Fruit fly (Drosophila melanogaster) whole organism, wandering third instar larva: Measurements from ENCODE around the gene CG17597.
A peak's percentile ranks its signal among the peaks of the same experiment; 100 is the strongest.

Experiments used
- Abd-B ChIP-seq: fragments of >200 bp; optimal IDR thresholded peaks from 2 replicates; lab custom pipeline; 2017; ENCODE audit warnings: missing biosample characterization, missing genetic modification characterization
- CG9705 ChIP-seq: fragments of 200-800 bp; sonication (Bioruptor generic); optimal IDR thresholded peaks from 2 replicates; lab custom pipeline; 2018; ENCODE audit warnings: missing biosample characterization, mild to moderate bottlenecking, missing genetic modification characterization
- Dfd ChIP-seq: fragments of >200 bp; optimal IDR thresholded peaks from 2 replicates; lab custom pipeline; 2017; ENCODE audit warnings: missing biosample characterization, missing genetic modification characterization
- GATAd ChIP-seq: sonication (Bioruptor generic); optimal IDR thresholded peaks from 2 replicates; lab custom pipeline; 2016; ENCODE audit warnings: missing biosample characterization, missing genetic modification characterization
- HLH106 ChIP-seq: fragments of 200-800 bp; optimal IDR thresholded peaks from 3 replicates; lab custom pipeline; 2019; ENCODE audit warnings: missing biosample characterization, mild to moderate bottlenecking, missing genetic modification characterization, moderate library complexity
- Hnf4 ChIP-seq: fragments of 200-800 bp; sonication (Bioruptor generic); optimal IDR thresholded peaks from 2 replicates; lab custom pipeline; 2016; ENCODE audit warnings: missing biosample characterization, mild to moderate bottlenecking, missing genetic modification characterization
- Hr83 ChIP-seq: fragments of 200-300 bp; sonication (Bioruptor generic); optimal IDR thresholded peaks from 2 replicates; lab custom pipeline; 2016; ENCODE audit warnings: missing biosample characterization, mild to moderate bottlenecking, missing genetic modification characterization, moderate library complexity; ENCODE audit not compliant: poor library complexity, severe bottlenecking
- Jra ChIP-seq: sonication (Bioruptor generic); optimal IDR thresholded peaks from 2 replicates; lab custom pipeline; 2016; ENCODE audit warnings: missing biosample characterization, missing genetic modification characterization
- Mio ChIP-seq: sonication (Bioruptor generic); optimal IDR thresholded peaks from 2 replicates; lab custom pipeline; 2016; ENCODE audit warnings: missing biosample characterization, missing genetic modification characterization
- N ChIP-seq: fragments of >200 bp; optimal IDR thresholded peaks from 2 replicates; lab custom pipeline; 2018; ENCODE audit warnings: missing biosample characterization, missing external identifiers, missing genetic modification characterization
- OdsH ChIP-seq: fragments of 200-800 bp; sonication (Bioruptor generic); optimal IDR thresholded peaks from 2 replicates; lab custom pipeline; 2016; ENCODE audit warnings: missing biosample characterization, mild to moderate bottlenecking, missing genetic modification characterization
- Rel ChIP-seq, 2 experiments: fragments of 200-800 bp; sonication (Bioruptor generic) in 1 of 2; optimal IDR thresholded peaks; 2 replicates in 1 of 2; 3 replicates in 1 of 2; lab custom pipeline; 2016 to 2019; ENCODE audit warnings: mild to moderate bottlenecking in 2 of 2, missing biosample characterization in 2 of 2, missing genetic modification characterization in 2 of 2, moderate library complexity in 1 of 2
- Vsx2 ChIP-seq: fragments of 200-300, 225-300 bp; sonication (Bioruptor generic); optimal IDR thresholded peaks from 2 replicates; lab custom pipeline; 2018; ENCODE audit warnings: missing biosample characterization, missing genetic modification characterization; ENCODE audit not compliant: partially characterized antibody
- br ChIP-seq: fragments of 200-800 bp; sonication (Bioruptor generic); optimal IDR thresholded peaks from 2 replicates; lab custom pipeline; 2016; ENCODE audit warnings: missing biosample characterization, missing genetic modification characterization
- dl ChIP-seq, 2 experiments: fragments of 175-275, 200-275 bp in 1 of 2; fragments of 200-275 bp in 1 of 2; sonication (Bioruptor generic); optimal IDR thresholded peaks; lab custom pipeline; 2018; ENCODE audit warnings: mild to moderate bottlenecking in 2 of 2, missing biosample characterization in 2 of 2, missing genetic modification characterization in 2 of 2, moderate library complexity in 2 of 2; ENCODE audit not compliant: partially characterized antibody in 2 of 2, insufficient read depth in 1 of 2
- dmrt93B ChIP-seq: fragments of 200-800 bp; sonication (Bioruptor generic); optimal IDR thresholded peaks from 2 replicates; lab custom pipeline; 2018; ENCODE audit warnings: missing biosample characterization, mild to moderate bottlenecking, missing genetic modification characterization
- dsf ChIP-seq: sonication (Bioruptor generic); optimal IDR thresholded peaks from 2 replicates; lab custom pipeline; 2016; ENCODE audit warnings: missing biosample characterization, missing genetic modification characterization, borderline replicate concordance
- ey ChIP-seq: fragments of 200-800 bp; sonication (Bioruptor generic); optimal IDR thresholded peaks from 2 replicates; lab custom pipeline; 2016; ENCODE audit warnings: missing biosample characterization, missing genetic modification characterization
- foxo ChIP-seq, 2 experiments: fragments of 200-800 bp; sonication (Bioruptor generic); optimal IDR thresholded peaks; 2 replicates in 1 of 2; 3 replicates in 1 of 2; lab custom pipeline; 2016 to 2017; ENCODE audit warnings: missing biosample characterization in 2 of 2, missing genetic modification characterization in 2 of 2
- h ChIP-seq: fragments of 200-800 bp; sonication (Bioruptor generic); optimal IDR thresholded peaks from 3 replicates; lab custom pipeline; 2016; ENCODE audit warnings: missing biosample characterization, mild to moderate bottlenecking, missing genetic modification characterization
- jim ChIP-seq: fragments of 175-275, 200-325 bp; sonication (Bioruptor generic); optimal IDR thresholded peaks from 2 replicates; lab custom pipeline; 2016; ENCODE audit warnings: missing biosample characterization, mild to moderate bottlenecking, missing genetic modification characterization
- lola ChIP-seq: fragments of >200 bp; optimal IDR thresholded peaks from 2 replicates; lab custom pipeline; 2017; ENCODE audit warnings: missing biosample characterization, missing genetic modification characterization
- pan ChIP-seq: fragments of >200 bp; optimal IDR thresholded peaks from 2 replicates; lab custom pipeline; 2017
- psq ChIP-seq: fragments of 200-800 bp; sonication (Bioruptor generic); optimal IDR thresholded peaks from 3 replicates; lab custom pipeline; 2017; ENCODE audit warnings: missing biosample characterization, mild to moderate bottlenecking, missing genetic modification characterization, moderate library complexity
- rgr ChIP-seq: fragments of 200-800 bp; sonication (Bioruptor generic); optimal IDR thresholded peaks from 3 replicates; lab custom pipeline; 2016; ENCODE audit warnings: missing biosample characterization, mild to moderate bottlenecking, missing genetic modification characterization
- sage ChIP-seq: fragments of 200-800 bp; sonication (Bioruptor generic); optimal IDR thresholded peaks from 2 replicates; lab custom pipeline; 2016; ENCODE audit warnings: missing biosample characterization, mild to moderate bottlenecking, missing genetic modification characterization
- tai ChIP-seq: sonication (Bioruptor generic); optimal IDR thresholded peaks from 2 replicates; lab custom pipeline; 2016; ENCODE audit warnings: missing biosample characterization, missing genetic modification characterization
- usp ChIP-seq: fragments of >200 bp; optimal IDR thresholded peaks from 2 replicates; lab custom pipeline; 2017; ENCODE audit warnings: missing biosample characterization, missing genetic modification characterization
- woc ChIP-seq: sonication (Bioruptor generic); optimal IDR thresholded peaks from 2 replicates; lab custom pipeline; 2016; ENCODE audit warnings: missing biosample characterization, mild to moderate bottlenecking, missing genetic modification characterization

CG17597 gene

dm6 chr2L:18875213-18875612 lies 44.3 kb upstream of the CG17597 start:
- TF ChIP-seq Hnf4: no peak
- no peak for TF ChIP-seq Dfd (GFP tag; lab: Kevin White, UChicago)
- no peak for TF ChIP-seq GATAd (GFP tag; lab: Kevin White, UChicago)
- TF ChIP-seq CG9705 (GFP tag; lab: Kevin White, UChicago): no peak
- TF ChIP-seq dsf (GFP tag; lab: Kevin White, UChicago): no peak

- no peak for TF ChIP-seq Rel (GFP tag; optimal IDR thresholded peaks at IDR 0.05; lab: Kevin White, UChicago)
- no peak for TF ChIP-seq Rel (tag; optimal IDR thresholded peaks at IDR 0.05; lab: Kevin White, UChicago)
- peak in 1 of 2 experiments; percentile 31 for TF ChIP-seq foxo (GFP tag; optimal IDR thresholded peaks at IDR 0.05; lab: Kevin White, UChicago)
- peak; percentile 26 for TF ChIP-seq OdsH (GFP tag; lab: Kevin White, UChicago)
- peak; percentile 5 for TF ChIP-seq psq (GFP tag; lab: Kevin White, UChicago)
- no peak for TF ChIP-seq N
- TF ChIP-seq ey (GFP tag; lab: Kevin White, UChicago): peak; percentile 18
These were observed 40.9 kb upstream of the CG17597 start for dm6 chr2L:18871822-18872221.

- TF ChIP-seq dmrt93B (GFP tag; lab: Kevin White, UChicago) (no peak), Jra (no peak), CG9705 (GFP tag; lab: Kevin White, UChicago) (no peak), ey (GFP tag; lab: Kevin White, UChicago) (no peak), OdsH (GFP tag; lab: Kevin White, UChicago) (no peak), Rel (GFP tag; optimal IDR thresholded peaks at IDR 0.05; lab: Kevin White, UChicago) (no peak), Rel (tag; optimal IDR thresholded peaks at IDR 0.05; lab: Kevin White, UChicago) (no peak), Hr83 (GFP tag; lab: Kevin White, UChicago) (no peak), dsf (GFP tag; lab: Kevin White, UChicago) (no peak), GATAd (GFP tag; lab: Kevin White, UChicago) (no peak), psq (GFP tag; lab: Kevin White, UChicago) (no peak), sage (GFP tag; lab: Kevin White, UChicago) (no peak), foxo (GFP tag; optimal IDR thresholded peaks at IDR 0.05; lab: Kevin White, UChicago) (no peak), Dfd (GFP tag; lab: Kevin White, UChicago) (no peak), h (GFP tag; lab: Kevin White, UChicago) (no peak), pan (lab: Kevin White, UChicago) (no peak), rgr (no peak), lola (GFP tag; lab: Kevin White, UChicago) (no peak), Hnf4 (no peak), br (no peak)
These were observed 36.9 kb upstream of the CG17597 start for dm6 chr2L:18867815-18868214.

dm6 chr2L:18866582-18866981 lies 35.6 kb upstream of the CG17597 start:
- TF ChIP-seq woc (GFP tag; lab: Kevin White, UChicago) (no peak), jim (GFP tag; lab: Kevin White, UChicago) (peak; percentile 81), dmrt93B (GFP tag; lab: Kevin White, UChicago) (no peak), Dfd (GFP tag; lab: Kevin White, UChicago) (peak; percentile 53)

dm6 chr2L:18864981-18865380 lies 34.0 kb upstream of the CG17597 start:
- no peak for TF ChIP-seq CG9705 (GFP tag; lab: Kevin White, UChicago)
- TF ChIP-seq foxo (GFP tag; optimal IDR thresholded peaks at IDR 0.05; lab: Kevin White, UChicago): no peak
- TF ChIP-seq lola (GFP tag; lab: Kevin White, UChicago): no peak
- TF ChIP-seq dsf (GFP tag; lab: Kevin White, UChicago): no peak
- no peak for TF ChIP-seq Vsx2 (GFP tag; lab: Kevin White, UChicago)
- no peak for TF ChIP-seq br
- no peak for TF ChIP-seq dl (GFP tag; optimal IDR thresholded peaks at IDR 0.05; lab: Kevin White, UChicago; ENCODE audit: insufficient read depth in 1 of 2, partially characterized antibody in 2 of 2)
- no peak for TF ChIP-seq tai (GFP tag; lab: Kevin White, UChicago)
- TF ChIP-seq Hnf4: no peak
- no peak for TF ChIP-seq usp (GFP tag; lab: Kevin White, UChicago)

dm6 chr2L:18864093-18864492 lies 33.1 kb upstream of the CG17597 start:
- peak; percentile 40 for TF ChIP-seq h (GFP tag; lab: Kevin White, UChicago)
- TF ChIP-seq Vsx2 (GFP tag; lab: Kevin White, UChicago): no peak
- TF ChIP-seq Hr83 (GFP tag; lab: Kevin White, UChicago): peak; percentile 78
- TF ChIP-seq sage (GFP tag; lab: Kevin White, UChicago): no peak
- TF ChIP-seq lola (GFP tag; lab: Kevin White, UChicago): no peak
- TF ChIP-seq psq (GFP tag; lab: Kevin White, UChicago): peak; percentile 4
- no peak for TF ChIP-seq Mio
- no peak for TF ChIP-seq jim (GFP tag; lab: Kevin White, UChicago)
- peak; percentile 16 for TF ChIP-seq HLH106 (tag; lab: Kevin White, UChicago)
- peak; percentile 55 for TF ChIP-seq rgr
- peak; percentile 40 for TF ChIP-seq OdsH (GFP tag; lab: Kevin White, UChicago)
- peak; percentile 43 for TF ChIP-seq dmrt93B (GFP tag; lab: Kevin White, UChicago)
- no peak for TF ChIP-seq Abd-B (GFP tag; lab: Kevin White, UChicago)
- TF ChIP-seq CG9705 (GFP tag; lab: Kevin White, UChicago): peak; percentile 21
- peak in 1 of 2 experiments; percentile 40 for TF ChIP-seq foxo (GFP tag; optimal IDR thresholded peaks at IDR 0.05; lab: Kevin White, UChicago)
- TF ChIP-seq, all 38 proteins: peak for 9
